Worm (Caenorhabditis elegans): Measurements from ENCODE around the gene W08F4.12.
A peak's percentile ranks its signal among the peaks of the same experiment; 100 is the strongest.

Gene W08F4.12

ce11 chrII:625926-626325 lies 41.7 kb upstream of the W08F4.12 start (continued):
- TF ChIP-seq nhr-84 (tag; optimal IDR thresholded peaks at IDR 0.05) (no peak), hlh-4 (tag; optimal IDR thresholded peaks at IDR 0.05) (no peak), sptf-1 (tag; optimal IDR thresholded peaks at IDR 0.05) (no peak), zag-1 (tag; optimal IDR thresholded peaks at IDR 0.05) (no peak), unc-86 (tag; optimal IDR thresholded peaks at IDR 0.05) (no peak), pag-3 (tag; optimal IDR thresholded peaks at IDR 0.05; ENCODE audit: borderline replicate concordance, insufficient read depth) (peak; percentile 33), vab-15 (tag; optimal IDR thresholded peaks at IDR 0.05) (no peak), ceh-90 (tag; optimal IDR thresholded peaks at IDR 0.05) (no peak), sox-4 (tag; optimal IDR thresholded peaks at IDR 0.05) (no peak), ceh-8 (GFP tag; optimal IDR thresholded peaks at IDR 0.05) (no peak), aha-1 (tag; optimal IDR thresholded peaks at IDR 0.05) (no peak), snu-23 (GFP tag; optimal IDR thresholded peaks at IDR 0.05) (peak; percentile 79), unc-30 (tag; optimal IDR thresholded peaks at IDR 0.05) (no peak), nhr-76 (tag; optimal IDR thresholded peaks at IDR 0.05) (no peak), ces-1 (GFP tag; optimal IDR thresholded peaks at IDR 0.05) (no peak), pax-3 (tag; optimal IDR thresholded peaks at IDR 0.05) (no peak), zip-4 (GFP tag; optimal IDR thresholded peaks at IDR 0.05) (no peak), snpc-4 (tag; optimal IDR thresholded peaks at IDR 0.05) (no peak), mef-2 (tag; optimal IDR thresholded peaks at IDR 0.05) (no peak), aly-2 (tag; optimal IDR thresholded peaks at IDR 0.05) (no peak), isw-1 (GFP tag; IDR thresholded peaks at IDR 0.05) (no peak), mdl-1 (tag; optimal IDR thresholded peaks at IDR 0.05) (peak in 1 of 2 experiments; percentile 52), dsc-1 (tag; optimal IDR thresholded peaks at IDR 0.05) (peak; percentile 56), ceh-63 (GFP tag; optimal IDR thresholded peaks at IDR 0.05) (no peak), fkh-10 (GFP tag; optimal IDR thresholded peaks at IDR 0.05) (no peak), lin-39 (tag; optimal IDR thresholded peaks at IDR 0.05) (no peak), nhr-237 (tag; optimal IDR thresholded peaks at IDR 0.05) (no peak), hlh-17 (GFP tag; optimal IDR thresholded peaks at IDR 0.05; ENCODE audit: borderline replicate concordance) (no peak), efl-1 (optimal IDR thresholded peaks at IDR 0.05) (peak; percentile 63 to 68), efl-1 (GFP tag; optimal IDR thresholded peaks at IDR 0.05 in 1 of 2) (peak; percentile 31 to 90), unc-98 (GFP tag; IDR thresholded peaks at IDR 0.05) (peak; percentile 41; the same call in 1 of the 2 replicates), ztf-4 (tag; optimal IDR thresholded peaks at IDR 0.05) (no peak)

DNA sequence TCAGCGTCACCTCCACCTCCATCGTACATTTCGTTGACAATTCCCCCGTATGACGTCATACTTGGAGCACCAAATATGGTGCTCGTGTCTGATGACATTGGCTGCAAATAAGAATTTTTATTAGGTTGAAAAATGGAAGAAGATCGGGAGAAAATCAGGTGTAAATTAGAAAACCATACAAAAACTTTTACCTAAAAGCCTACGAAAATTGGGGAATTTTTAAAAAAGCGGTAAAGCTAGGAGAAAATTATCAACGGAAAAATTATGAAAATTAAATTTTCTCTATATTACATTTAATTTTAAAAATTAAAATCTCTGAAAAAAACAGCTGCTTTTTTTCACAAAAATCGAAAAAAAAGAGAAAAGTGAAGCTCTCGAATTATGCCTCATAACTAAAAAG lies 40.2 kb upstream of the W08F4.12 start, which contains the start of gene T04B8.5:
Gene T04B8.5, minus strand, starts transcription at position 101 of the 400 bp plus-strand sequence.
- no peak for TF ChIP-seq rnt-1 (tag; optimal IDR thresholded peaks at IDR 0.05)
- TF ChIP-seq C16A3.4 (tag; optimal IDR thresholded peaks at IDR 0.05): no peak
- TF ChIP-seq pax-3 (tag; optimal IDR thresholded peaks at IDR 0.05): no peak
- no peak for TF ChIP-seq snu-23 (GFP tag; optimal IDR thresholded peaks at IDR 0.05)
- no peak for TF ChIP-seq unc-130 (tag; optimal IDR thresholded peaks at IDR 0.05)
- TF ChIP-seq nhr-20 (tag; optimal IDR thresholded peaks at IDR 0.05): no peak
- TF ChIP-seq nhr-12 (tag; optimal IDR thresholded peaks at IDR 0.05): no peak
- no peak for TF ChIP-seq nhr-11 (tag; optimal IDR thresholded peaks at IDR 0.05)
- no peak for TF ChIP-seq unc-30 (tag; optimal IDR thresholded peaks at IDR 0.05)
- no peak for TF ChIP-seq grh-1 (GFP tag; IDR thresholded peaks at IDR 0.05)
- TF ChIP-seq sptf-1 (tag; optimal IDR thresholded peaks at IDR 0.05): no peak
- TF ChIP-seq lir-3 (tag; optimal IDR thresholded peaks at IDR 0.05; ENCODE audit: poor library complexity): no peak
- TF ChIP-seq ces-1 (GFP tag; optimal IDR thresholded peaks at IDR 0.05): no peak
- TF ChIP-seq ama-1 (optimal IDR thresholded peaks at IDR 0.05): no peak
- TF ChIP-seq alr-1 (tag; optimal IDR thresholded peaks at IDR 0.05; ENCODE audit: borderline replicate concordance): no peak

- TF ChIP-seq Y116A8C.19 (tag; optimal IDR thresholded peaks at IDR 0.05; ENCODE audit: borderline replicate concordance): no peak
- peak; percentile 6 for TF ChIP-seq F16B12.6 (tag; optimal IDR thresholded peaks at IDR 0.05)
- peak in 1 of 2 experiments; percentile 35 for TF ChIP-seq lin-35 (GFP tag; optimal IDR thresholded peaks at IDR 0.05)
- no peak for TF ChIP-seq nhr-28 (tag; optimal IDR thresholded peaks at IDR 0.05)
- TF ChIP-seq swsn-7 (tag; optimal IDR thresholded peaks at IDR 0.05): peak; percentile 9
- TF ChIP-seq lin-13 (GFP tag; optimal IDR thresholded peaks at IDR 0.05): peak; percentile 2
- TF ChIP-seq nhr-85 (tag): no peak
- peak in 1 of 3 experiments; percentile 28 for TF ChIP-seq ceh-82 (tag; optimal IDR thresholded peaks at IDR 0.05)
- peak; percentile 64 to 80 for TF ChIP-seq efl-1 (optimal IDR thresholded peaks at IDR 0.05)
- peak; percentile 22 to 87 for TF ChIP-seq efl-1 (GFP tag; optimal IDR thresholded peaks at IDR 0.05 in 1 of 2)
- TF ChIP-seq ces-1 (GFP tag; optimal IDR thresholded peaks at IDR 0.05): no peak
- no peak for TF ChIP-seq ztf-11 (tag; optimal IDR thresholded peaks at IDR 0.05)
- TF ChIP-seq xbp-1 (tag; optimal IDR thresholded peaks at IDR 0.05): peak; percentile 28
- TF ChIP-seq rnt-1 (tag; optimal IDR thresholded peaks at IDR 0.05): peak; percentile 54
- TF ChIP-seq lin-14 (GFP tag; optimal IDR thresholded peaks at IDR 0.05): peak; percentile 66
Observed at ce11 chrII:622478-622877, 38.3 kb upstream of the W08F4.12 start.
